Fruit fly (Drosophila melanogaster) whole organism, prepupa: ENCODE results near the gene CG15044.

Source experiments
- Blimp-1 ChIP-seq: fragments of 200-800 bp; sonication (Bioruptor generic); optimal IDR thresholded peaks from 3 replicates; lab custom pipeline; 2017; ENCODE audit warnings: missing biosample characterization, missing genetic modification characterization, mild to moderate bottlenecking, moderate library complexity, missing genetic modification reagents
- CG10631 ChIP-seq: fragments of 200-800 bp; sonication (Bioruptor generic); optimal IDR thresholded peaks from 2 replicates; lab custom pipeline; 2016; ENCODE audit warnings: missing biosample characterization, missing genetic modification characterization
- CG11762 ChIP-seq: fragments of 200-800 bp; sonication (Bioruptor generic); optimal IDR thresholded peaks from 3 replicates; lab custom pipeline; 2016; ENCODE audit warnings: missing biosample characterization, missing genetic modification characterization; ENCODE audit not compliant: insufficient read depth
- CG11902 ChIP-seq: fragments of 200-800 bp; sonication (Bioruptor generic); optimal IDR thresholded peaks from 3 replicates; lab custom pipeline; 2016; ENCODE audit warnings: missing biosample characterization, missing genetic modification characterization
- CG15336 ChIP-seq: fragments of 200-800 bp; sonication (Bioruptor generic); IDR thresholded peaks from 2 replicates; pipeline ENCODE4 v1.3.6; 2022; ENCODE audit warnings: missing biosample characterization, missing genetic modification characterization
- CG1621 ChIP-seq: fragments of 200-800 bp; sonication (Bioruptor generic); optimal IDR thresholded peaks from 3 replicates; lab custom pipeline; 2018; ENCODE audit warnings: missing biosample characterization, mild to moderate bottlenecking, missing genetic modification characterization
- CG16779 ChIP-seq: fragments of 200-800 bp; sonication (Bioruptor generic); optimal IDR thresholded peaks from 3 replicates; lab custom pipeline; 2017; ENCODE audit warnings: missing biosample characterization, mild to moderate bottlenecking, missing genetic modification characterization
- CG3032 ChIP-seq: fragments of 200-800 bp; optimal IDR thresholded peaks from 2 replicates; lab custom pipeline; 2019; ENCODE audit warnings: missing biosample characterization, mild to moderate bottlenecking, missing genetic modification characterization, moderate library complexity
- CG31627 ChIP-seq: fragments of 200-800 bp; sonication (Bioruptor generic); optimal IDR thresholded peaks from 3 replicates; lab custom pipeline; 2016; ENCODE audit warnings: missing biosample characterization, missing genetic modification characterization
- CG32006 ChIP-seq: fragments of 200-800 bp; sonication (Bioruptor generic); optimal IDR thresholded peaks from 3 replicates; lab custom pipeline; 2017; ENCODE audit warnings: missing biosample characterization, mild to moderate bottlenecking, missing genetic modification characterization
- CG34406 ChIP-seq: fragments of 200-800 bp; sonication (Bioruptor generic); optimal IDR thresholded peaks from 3 replicates; lab custom pipeline; 2016; ENCODE audit warnings: missing biosample characterization, missing genetic modification characterization
- CG3919 ChIP-seq: fragments of 200-800 bp; sonication (Bioruptor generic); optimal IDR thresholded peaks from 3 replicates; lab custom pipeline; 2016; ENCODE audit warnings: missing biosample characterization, missing genetic modification characterization
- CG4318 ChIP-seq: fragments of 200-800 bp; sonication (Bioruptor generic); optimal IDR thresholded peaks from 3 replicates; lab custom pipeline; 2017; ENCODE audit warnings: missing biosample characterization, mild to moderate bottlenecking, missing genetic modification characterization
- CG6163 ChIP-seq: fragments of 200-800 bp; sonication (Bioruptor generic); IDR thresholded peaks from 3 replicates; pipeline ENCODE4 v1.3.6; 2022; ENCODE audit warnings: missing biosample characterization, missing genetic modification characterization
- CG6276 ChIP-seq: fragments of 200-800 bp; sonication (Bioruptor generic); optimal IDR thresholded peaks from 2 replicates; lab custom pipeline; 2017; ENCODE audit warnings: missing biosample characterization, mild to moderate bottlenecking, missing genetic modification characterization
- CG6808 ChIP-seq: fragments of 200-800 bp; sonication (Bioruptor generic); optimal IDR thresholded peaks from 3 replicates; lab custom pipeline; 2017; ENCODE audit warnings: missing biosample characterization, missing genetic modification characterization, mild to moderate bottlenecking, moderate library complexity, missing genetic modification reagents
- CG6854 ChIP-seq: fragments of 200-800 bp; sonication (Bioruptor generic); optimal IDR thresholded peaks from 2 replicates; lab custom pipeline; 2017; ENCODE audit warnings: missing biosample characterization, mild to moderate bottlenecking, missing genetic modification characterization
- CG7368 ChIP-seq: fragments of 200-800 bp; sonication (Bioruptor generic); optimal IDR thresholded peaks from 3 replicates; lab custom pipeline; 2016; ENCODE audit warnings: missing biosample characterization, missing genetic modification characterization
- CG8119 ChIP-seq: fragments of 200-800 bp; sonication (Bioruptor generic); IDR thresholded peaks from 3 replicates; pipeline ENCODE4 v1.3.6; 2022; ENCODE audit warnings: missing biosample characterization, missing genetic modification characterization
- CG8319 ChIP-seq: fragments of 200-800 bp; sonication (Bioruptor generic); optimal IDR thresholded peaks from 3 replicates; lab custom pipeline; 2016; ENCODE audit warnings: missing biosample characterization, missing genetic modification characterization
- CG8632 ChIP-seq: fragments of 200-800 bp; sonication (Bioruptor generic); optimal IDR thresholded peaks from 3 replicates; lab custom pipeline; 2016; ENCODE audit warnings: missing biosample characterization, missing genetic modification characterization
- CG9139 ChIP-seq: fragments of 200-800 bp; sonication (Bioruptor generic); optimal IDR thresholded peaks from 3 replicates; lab custom pipeline; 2017; ENCODE audit warnings: missing biosample characterization, mild to moderate bottlenecking, missing genetic modification characterization
- Eip93F ChIP-seq: fragments of 200-800 bp; sonication (Bioruptor generic); optimal IDR thresholded peaks from 2 replicates; lab custom pipeline; 2016; ENCODE audit warnings: missing biosample characterization, mild to moderate bottlenecking, missing genetic modification characterization
- Ets21C ChIP-seq: fragments of 200-800 bp; sonication (Bioruptor generic); optimal IDR thresholded peaks from 3 replicates; lab custom pipeline; 2016; ENCODE audit warnings: missing biosample characterization, missing genetic modification characterization
- Ets96B ChIP-seq: fragments of 200-800 bp; optimal IDR thresholded peaks from 2 replicates; lab custom pipeline; 2019; ENCODE audit warnings: missing biosample characterization, mild to moderate bottlenecking, missing genetic modification characterization, moderate library complexity
- Hr4 ChIP-seq: fragments of 200-800 bp; sonication (Bioruptor generic); optimal IDR thresholded peaks from 3 replicates; lab custom pipeline; 2016; ENCODE audit warnings: missing biosample characterization, missing genetic modification characterization
- Lpt ChIP-seq: fragments of 200-800 bp; sonication (Bioruptor generic); optimal IDR thresholded peaks from 3 replicates; lab custom pipeline; 2016; ENCODE audit warnings: missing biosample characterization, missing genetic modification characterization
- Met ChIP-seq: fragments of 200-800 bp; sonication (Bioruptor generic); optimal IDR thresholded peaks from 3 replicates; lab custom pipeline; 2016; ENCODE audit warnings: missing biosample characterization, missing genetic modification characterization
- OdsH ChIP-seq: fragments of 200-800 bp; sonication (Bioruptor generic); optimal IDR thresholded peaks from 3 replicates; lab custom pipeline; 2016; ENCODE audit warnings: missing biosample characterization, missing genetic modification characterization
- Smox ChIP-seq: fragments of 200-800 bp; sonication (Bioruptor generic); optimal IDR thresholded peaks from 3 replicates; lab custom pipeline; 2016; ENCODE audit warnings: missing biosample characterization, missing genetic modification characterization
- Sox102F ChIP-seq: fragments of 200-800 bp; sonication (Bioruptor generic); optimal IDR thresholded peaks from 2 replicates; lab custom pipeline; 2016; ENCODE audit warnings: missing biosample characterization, mild to moderate bottlenecking, missing genetic modification characterization
- Sox14 ChIP-seq: fragments of 200-800 bp; sonication (Bioruptor generic); optimal IDR thresholded peaks from 3 replicates; lab custom pipeline; 2016; ENCODE audit warnings: missing biosample characterization, missing genetic modification characterization
- Sox15 ChIP-seq: fragments of 200-800 bp; sonication (Bioruptor generic); optimal IDR thresholded peaks from 3 replicates; lab custom pipeline; 2016; ENCODE audit warnings: missing biosample characterization, missing genetic modification characterization
- achi ChIP-seq: fragments of 200-800 bp; sonication (Bioruptor generic); optimal IDR thresholded peaks from 3 replicates; lab custom pipeline; 2016; ENCODE audit warnings: missing biosample characterization, missing genetic modification characterization
- acj6 ChIP-seq: fragments of 200-800 bp; sonication (Bioruptor generic); optimal IDR thresholded peaks from 3 replicates; lab custom pipeline; 2016; ENCODE audit warnings: missing biosample characterization, missing genetic modification characterization
- cyc ChIP-seq: fragments of 200-800 bp; sonication (Bioruptor generic); optimal IDR thresholded peaks from 3 replicates; lab custom pipeline; 2016; ENCODE audit warnings: missing biosample characterization, missing genetic modification characterization
- dac ChIP-seq: fragments of 200-800 bp; sonication (Bioruptor generic); optimal IDR thresholded peaks from 2 replicates; lab custom pipeline; 2017; ENCODE audit warnings: missing biosample characterization, mild to moderate bottlenecking, missing genetic modification characterization
- eg ChIP-seq: fragments of 200-800 bp; sonication (Bioruptor generic); IDR thresholded peaks from 3 replicates; pipeline ENCODE4 v1.3.6; 2022; ENCODE audit warnings: missing biosample characterization, missing genetic modification characterization
- esn ChIP-seq: fragments of 200-800 bp; sonication (Bioruptor generic); optimal IDR thresholded peaks from 2 replicates; lab custom pipeline; 2016; ENCODE audit warnings: missing biosample characterization, mild to moderate bottlenecking, missing genetic modification characterization, moderate library complexity
- fd59A ChIP-seq: fragments of 200-800 bp; sonication (Bioruptor generic); optimal IDR thresholded peaks from 2 replicates; lab custom pipeline; 2017; ENCODE audit warnings: missing biosample characterization, mild to moderate bottlenecking, missing genetic modification characterization, missing genetic modification reagents
- fd85E ChIP-seq: fragments of 200-800 bp; sonication (Bioruptor generic); optimal IDR thresholded peaks from 3 replicates; lab custom pipeline; 2016; ENCODE audit warnings: missing biosample characterization, missing genetic modification characterization
- fkh ChIP-seq: fragments of 200-800 bp; sonication (Bioruptor generic); optimal IDR thresholded peaks from 3 replicates; lab custom pipeline; 2017; ENCODE audit warnings: missing biosample characterization, mild to moderate bottlenecking, missing genetic modification characterization, moderate library complexity
- net ChIP-seq: fragments of 200-800 bp; sonication (Bioruptor generic); optimal IDR thresholded peaks from 3 replicates; lab custom pipeline; 2016; ENCODE audit warnings: missing biosample characterization, missing genetic modification characterization
- pdm3 ChIP-seq: fragments of 200-800 bp; sonication (Bioruptor generic); optimal IDR thresholded peaks from 3 replicates; lab custom pipeline; 2016; ENCODE audit warnings: missing biosample characterization, missing genetic modification characterization
- spab ChIP-seq: fragments of 200-800 bp; sonication (Bioruptor generic); optimal IDR thresholded peaks from 2 replicates; lab custom pipeline; 2017; ENCODE audit warnings: missing biosample characterization, mild to moderate bottlenecking, missing genetic modification characterization, missing genetic modification reagents
- ss ChIP-seq, 2 experiments: fragments of 200-800 bp; sonication (Bioruptor generic); optimal IDR thresholded peaks; 2 replicates in 1 of 2; 3 replicates in 1 of 2; lab custom pipeline; 2017 to 2018; ENCODE audit warnings: mild to moderate bottlenecking in 2 of 2, missing biosample characterization in 2 of 2, missing genetic modification characterization in 2 of 2, moderate library complexity in 1 of 2
- svp ChIP-seq: fragments of 200-800 bp; sonication (Bioruptor generic); peaks from one replicate; lab custom pipeline; 2016; ENCODE audit warnings: missing biosample characterization, missing genetic modification characterization
- topi ChIP-seq: fragments of 200-800 bp; sonication (Bioruptor generic); optimal IDR thresholded peaks from 3 replicates; lab custom pipeline; 2016; ENCODE audit warnings: missing biosample characterization, missing genetic modification characterization
- vri ChIP-seq: fragments of 200-800 bp; sonication (Bioruptor generic); optimal IDR thresholded peaks from 3 replicates; lab custom pipeline; 2016; ENCODE audit warnings: missing biosample characterization, mild to moderate bottlenecking, missing genetic modification characterization

CG15044 gene

dm6 chrX:18491941-18492340 is at the start of gene CG15044:
CG15044 (minus strand) TSS chrX:18492006.
- TF ChIP-seq acj6 (GFP tag; lab: Kevin White, UChicago) (no peak), CG11902 (GFP tag; lab: Kevin White, UChicago) (no peak), CG3032 (no peak), topi (GFP tag; lab: Kevin White, UChicago) (no peak)

dm6 chrX:18540268-18540667 is 48.5 kb upstream of the CG15044 start:
- no peak for TF ChIP-seq CG16779 (tag; lab: Kevin White, UChicago)
- peak; percentile 29 for TF ChIP-seq CG11902 (GFP tag; lab: Kevin White, UChicago)
- TF ChIP-seq fkh (GFP tag; lab: Kevin White, UChicago): no peak
- TF ChIP-seq CG8119 (GFP tag; lab: Robert Waterston, UW): peak; percentile 62
- TF ChIP-seq CG1621: no peak
- peak; percentile 64 for TF ChIP-seq CG32006 (GFP tag; lab: Kevin White, UChicago)
- TF ChIP-seq CG6854: no peak
- no peak for TF ChIP-seq vri
- TF ChIP-seq pdm3: peak; percentile 47
- TF ChIP-seq CG4318 (GFP tag; lab: Kevin White, UChicago): peak; percentile 2
- peak; percentile 12 for TF ChIP-seq Hr4
- TF ChIP-seq spab (GFP tag; lab: Kevin White, UChicago): peak; percentile 57
- TF ChIP-seq Met (GFP tag; lab: Kevin White, UChicago): peak; percentile 51
- TF ChIP-seq Lpt (GFP tag; lab: Kevin White, UChicago): no peak
- TF ChIP-seq svp (GFP tag; lab: Kevin White, UChicago): peak; percentile 75
- TF ChIP-seq CG15336 (GFP tag; lab: Robert Waterston, UW): peak; percentile 45; the same call in 1 of the 2 replicates
- TF ChIP-seq Smox: peak; percentile 40
- peak; percentile 49 for TF ChIP-seq net
- no peak for TF ChIP-seq fd85E (GFP tag; lab: Kevin White, UChicago)
- TF ChIP-seq CG34406 (GFP tag; lab: Kevin White, UChicago): peak; percentile 66
- TF ChIP-seq CG6808 (GFP tag; lab: Kevin White, UChicago): peak; percentile 62
- TF ChIP-seq OdsH (GFP tag; lab: Kevin White, UChicago): peak; percentile 54
- peak; percentile 17 for TF ChIP-seq CG3032
- TF ChIP-seq dac (GFP tag; lab: Kevin White, UChicago): no peak
- peak; percentile 9 for TF ChIP-seq Sox14 (GFP tag; lab: Kevin White, UChicago)
- peak; percentile 4 for TF ChIP-seq cyc
- TF ChIP-seq CG9139 (GFP tag; lab: Kevin White, UChicago): peak; percentile 18
- TF ChIP-seq Ets96B: peak; percentile 4
- peak; percentile 19 for TF ChIP-seq CG31627 (GFP tag; lab: Kevin White, UChicago)
- TF ChIP-seq Sox15 (GFP tag; lab: Kevin White, UChicago): peak; percentile 44
- TF ChIP-seq esn (GFP tag; lab: Kevin White, UChicago): peak; percentile 47
- peak; percentile 63 for TF ChIP-seq acj6 (GFP tag; lab: Kevin White, UChicago)
- TF ChIP-seq Eip93F (GFP tag; lab: Kevin White, UChicago): no peak
- peak; percentile 3 for TF ChIP-seq Sox102F (GFP tag; lab: Kevin White, UChicago)
- peak; percentile 62 for TF ChIP-seq topi (GFP tag; lab: Kevin White, UChicago)
- peak; percentile 65 for TF ChIP-seq CG10631
- TF ChIP-seq achi: peak; percentile 65
- TF ChIP-seq CG6276 (GFP tag; lab: Kevin White, UChicago): peak; percentile 17
- TF ChIP-seq Blimp-1 (GFP tag; lab: Kevin White, UChicago): peak; percentile 47
- peak; percentile 66 for TF ChIP-seq CG8632 (GFP tag; lab: Kevin White, UChicago)
- peak; percentile 13 for TF ChIP-seq CG11762
- peak; percentile 29 to 64 for TF ChIP-seq ss (GFP tag; optimal IDR thresholded peaks at IDR 0.05; lab: Kevin White, UChicago)
- peak; percentile 66 for TF ChIP-seq CG3919
- TF ChIP-seq eg (GFP tag; lab: Robert Waterston, UW): no peak
- peak; percentile 26 for TF ChIP-seq CG8319 (GFP tag; lab: Kevin White, UChicago)
- TF ChIP-seq CG7368: peak; percentile 27
- no peak for TF ChIP-seq Ets21C (GFP tag; lab: Kevin White, UChicago)
- peak; percentile 51 for TF ChIP-seq fd59A (GFP tag; lab: Kevin White, UChicago)
- peak; percentile 33; the same call in 1 of the 3 replicates for TF ChIP-seq CG6163 (GFP tag; lab: Robert Waterston, UW)
